Fruit fly (Drosophila melanogaster): ENCODE measurements around the gene Gbeta5.
A peak's percentile ranks its signal among the peaks of the same experiment; 100 is the strongest.

The Gbeta5 gene

dm6 chrX:8143537-8143936, 8.5 kb downstream of the Gbeta5 start, which contains the start of gene CG17982:
CG17982 (minus strand) TSS chrX:8143835.
- peak; percentile 94 for TF ChIP-seq CG11617 (GFP tag; optimal IDR thresholded peaks at IDR 0.05)
- peak; percentile 78 for TF ChIP-seq CG7045 (GFP tag; optimal IDR thresholded peaks at IDR 0.05)
- TF ChIP-seq cic (GFP tag; optimal IDR thresholded peaks at IDR 0.05) = peak; percentile 42
- no peak for TF ChIP-seq kay (GFP tag; ENCODE audit: borderline replicate concordance)
- TF ChIP-seq Clk (GFP tag; optimal IDR thresholded peaks at IDR 0.05) = peak; percentile 30
- peak; percentile 85 for TF ChIP-seq Crg-1 (GFP tag; optimal IDR thresholded peaks at IDR 0.05)
- peak; percentile 67 for TF ChIP-seq ovo (GFP tag; optimal IDR thresholded peaks at IDR 0.05)
- TF ChIP-seq toe (GFP tag; optimal IDR thresholded peaks at IDR 0.05) = peak; percentile 87
- TF ChIP-seq Hr96 (GFP tag; optimal IDR thresholded peaks at IDR 0.05) = no peak
- peak; percentile 99 for TF ChIP-seq bab1 (GFP tag; optimal IDR thresholded peaks at IDR 0.05)
- TF ChIP-seq CG7101 (tag; optimal IDR thresholded peaks at IDR 0.05) = peak; percentile 95
- TF ChIP-seq tj (GFP tag; optimal IDR thresholded peaks at IDR 0.05) = peak; percentile 81
- TF ChIP-seq Mnt (GFP tag; optimal IDR thresholded peaks at IDR 0.05) = peak; percentile 90
- peak; percentile 93 for TF ChIP-seq CG1620 (GFP tag; optimal IDR thresholded peaks at IDR 0.05)
- TF ChIP-seq CG5204 (GFP tag; optimal IDR thresholded peaks at IDR 0.05) = peak; percentile 82
- peak; percentile 100 for TF ChIP-seq CG14711 (tag; optimal IDR thresholded peaks at IDR 0.05)
- peak; percentile 83 for TF ChIP-seq CG12768 (GFP tag; optimal IDR thresholded peaks at IDR 0.05)
- peak; percentile 83 for TF ChIP-seq CG33017 (tag; optimal IDR thresholded peaks at IDR 0.05)
- TF ChIP-seq cnc (optimal IDR thresholded peaks at IDR 0.05) = no peak
- peak; percentile 80 for TF ChIP-seq pad (GFP tag; optimal IDR thresholded peaks at IDR 0.05)

- no peak for TF ChIP-seq pad (GFP tag; optimal IDR thresholded peaks at IDR 0.05)
- peak; percentile 18 for TF ChIP-seq CG33017 (tag; optimal IDR thresholded peaks at IDR 0.05)
- TF ChIP-seq CG14711 (tag; optimal IDR thresholded peaks at IDR 0.05) = peak; percentile 22
These were observed 10.0 kb downstream of the Gbeta5 start, which contains the start of gene Smox for dm6 chrX:8142067-8142462. Smox (minus strand) TSS chrX:8142279.

dm6 chrX:8141353-8142066, 10.6 kb downstream of the Gbeta5 start:
- TF ChIP-seq CG1620 (GFP tag; optimal IDR thresholded peaks at IDR 0.05) (no peak), tj (GFP tag; optimal IDR thresholded peaks at IDR 0.05) (peak; percentile 84), Crg-1 (GFP tag; optimal IDR thresholded peaks at IDR 0.05) (peak; percentile 8), CG7045 (GFP tag; optimal IDR thresholded peaks at IDR 0.05) (no peak), pad (GFP tag; optimal IDR thresholded peaks at IDR 0.05) (peak; percentile 98), Mnt (GFP tag; optimal IDR thresholded peaks at IDR 0.05) (peak; percentile 44), CG12768 (GFP tag; optimal IDR thresholded peaks at IDR 0.05) (peak; percentile 38), CG7101 (tag; optimal IDR thresholded peaks at IDR 0.05) (peak; percentile 16), CG5204 (GFP tag; optimal IDR thresholded peaks at IDR 0.05) (no peak), Clk (GFP tag; optimal IDR thresholded peaks at IDR 0.05) (no peak), bab1 (GFP tag; optimal IDR thresholded peaks at IDR 0.05) (no peak), CG14711 (tag; optimal IDR thresholded peaks at IDR 0.05) (no peak), cic (GFP tag; optimal IDR thresholded peaks at IDR 0.05) (peak; percentile 43), toe (GFP tag; optimal IDR thresholded peaks at IDR 0.05) (no peak), kay (GFP tag; ENCODE audit: borderline replicate concordance) (no peak), cnc (optimal IDR thresholded peaks at IDR 0.05) (no peak), CG33017 (tag; optimal IDR thresholded peaks at IDR 0.05) (no peak), CG11617 (GFP tag; optimal IDR thresholded peaks at IDR 0.05) (peak; percentile 57), ovo (GFP tag; optimal IDR thresholded peaks at IDR 0.05) (peak; percentile 97), Hr96 (GFP tag; optimal IDR thresholded peaks at IDR 0.05) (no peak)

dm6 chrX:8140707-8141106, 11.4 kb downstream of the Gbeta5 start:
- TF ChIP-seq CG12768 (GFP tag; optimal IDR thresholded peaks at IDR 0.05) (no peak), tj (GFP tag; optimal IDR thresholded peaks at IDR 0.05) (no peak), CG33017 (tag; optimal IDR thresholded peaks at IDR 0.05) (no peak), CG5204 (GFP tag; optimal IDR thresholded peaks at IDR 0.05) (no peak), CG11617 (GFP tag; optimal IDR thresholded peaks at IDR 0.05) (no peak)

- TF ChIP-seq cic (GFP tag; optimal IDR thresholded peaks at IDR 0.05) (no peak), cnc (optimal IDR thresholded peaks at IDR 0.05) (no peak), CG1620 (GFP tag; optimal IDR thresholded peaks at IDR 0.05) (no peak), CG7045 (GFP tag; optimal IDR thresholded peaks at IDR 0.05) (no peak), Hr96 (GFP tag; optimal IDR thresholded peaks at IDR 0.05) (no peak), Clk (GFP tag; optimal IDR thresholded peaks at IDR 0.05) (no peak), kay (GFP tag; ENCODE audit: borderline replicate concordance) (no peak), Crg-1 (GFP tag; optimal IDR thresholded peaks at IDR 0.05) (no peak), toe (GFP tag; optimal IDR thresholded peaks at IDR 0.05) (no peak), CG12768 (GFP tag; optimal IDR thresholded peaks at IDR 0.05) (no peak), CG7101 (tag; optimal IDR thresholded peaks at IDR 0.05) (no peak), Mnt (GFP tag; optimal IDR thresholded peaks at IDR 0.05) (no peak), pad (GFP tag; optimal IDR thresholded peaks at IDR 0.05) (no peak)
These were observed 14.8 kb downstream of the Gbeta5 start for dm6 chrX:8137285-8137684.

dm6 chrX:8135420-8135874, 16.6 kb downstream of the Gbeta5 start, which contains the start of the genes cyr and CG2120:
cyr (minus strand) TSS chrX:8135713.
CG2120 (plus strand) TSS chrX:8135824.
- no peak for TF ChIP-seq cnc (optimal IDR thresholded peaks at IDR 0.05)
- no peak for TF ChIP-seq Mnt (GFP tag; optimal IDR thresholded peaks at IDR 0.05)
- TF ChIP-seq CG5204 (GFP tag; optimal IDR thresholded peaks at IDR 0.05) = no peak
- no peak for TF ChIP-seq Clk (GFP tag; optimal IDR thresholded peaks at IDR 0.05)
- no peak for TF ChIP-seq CG14711 (tag; optimal IDR thresholded peaks at IDR 0.05)
- TF ChIP-seq ovo (GFP tag; optimal IDR thresholded peaks at IDR 0.05) = no peak
- TF ChIP-seq CG33017 (tag; optimal IDR thresholded peaks at IDR 0.05) = no peak
- TF ChIP-seq CG1620 (GFP tag; optimal IDR thresholded peaks at IDR 0.05) = no peak
- no peak for TF ChIP-seq Hr96 (GFP tag; optimal IDR thresholded peaks at IDR 0.05)
- TF ChIP-seq CG12768 (GFP tag; optimal IDR thresholded peaks at IDR 0.05) = no peak
- TF ChIP-seq tj (GFP tag; optimal IDR thresholded peaks at IDR 0.05) = no peak
